Worm (Caenorhabditis elegans) whole organism, young adult: ENCODE measurements around the gene D2063.1.

Source experiments
- B0035.1 ChIP-seq: sonication (generic microtip); optimal IDR thresholded peaks from 2 replicates; lab custom pipeline; 2016; ENCODE audit warnings: missing genetic modification characterization, mild to moderate bottlenecking, missing compliant biosample characterization, missing genotype, missing genetic modification reagents
- B0336.3 ChIP-seq: fragments of 200-800 bp; sonication (Bioruptor generic); IDR thresholded peaks from 2 replicates; pipeline ENCODE4 v1.3.6; 2022; ENCODE audit warnings: missing genetic modification characterization, missing compliant biosample characterization
- C06A6.2 ChIP-seq: fragments of 200-800 bp; sonication (Bioruptor generic); conservative IDR thresholded peaks from 2 replicates; pipeline ENCODE4 v1.3.6; 2022; ENCODE audit warnings: missing genetic modification characterization, missing compliant biosample characterization
- D2030.7 ChIP-seq: fragments of 200-800 bp; sonication (Bioruptor generic); IDR thresholded peaks from 2 replicates; pipeline ENCODE4 v1.3.6; 2022; ENCODE audit warnings: missing genetic modification reagents, missing genetic modification characterization, missing compliant biosample characterization
- F10E7.11 ChIP-seq: sonication (generic microtip); optimal IDR thresholded peaks from 2 replicates; lab custom pipeline; 2017; ENCODE audit warnings: mild to moderate bottlenecking, missing genetic modification characterization, moderate library complexity, missing compliant biosample characterization
- F33H1.4 ChIP-seq: fragments of 200-800 bp; sonication (Bioruptor generic); IDR thresholded peaks from 2 replicates; pipeline ENCODE4 v1.3.6; 2022; ENCODE audit warnings: missing genetic modification reagents, missing genetic modification characterization, missing compliant biosample characterization
- F55B11.4 ChIP-seq: sonication (generic microtip); optimal IDR thresholded peaks from 2 replicates; lab custom pipeline; 2016; ENCODE audit warnings: missing compliant biosample characterization, missing genetic modification characterization, borderline replicate concordance; ENCODE audit not compliant: insufficient read depth
- F57C9.4 ChIP-seq: sonication (generic microtip); optimal IDR thresholded peaks from 2 replicates; lab custom pipeline; 2017; ENCODE audit warnings: mild to moderate bottlenecking, missing genetic modification characterization, missing compliant biosample characterization
- K11D2.4 ChIP-seq: fragments of 200-800 bp; sonication (Bioruptor generic); IDR thresholded peaks from 2 replicates; pipeline ENCODE4 v1.3.6; 2022; ENCODE audit warnings: missing genetic modification reagents, missing genetic modification characterization, missing compliant biosample characterization
- T07F8.4 ChIP-seq: sonication (generic microtip); optimal IDR thresholded peaks from 2 replicates; lab custom pipeline; 2016; ENCODE audit warnings: mild to moderate bottlenecking, missing genetic modification characterization, moderate library complexity, missing compliant biosample characterization
- Y53G8AR.9 ChIP-seq: fragments of 200-800 bp; sonication (Bioruptor generic); conservative IDR thresholded peaks from 2 replicates; pipeline ENCODE4 v1.3.6; 2022; ENCODE audit warnings: missing genetic modification reagents, missing genetic modification characterization, missing compliant biosample characterization
- Y67H2A.10 ChIP-seq: fragments of 200-800 bp; sonication (Bioruptor generic); conservative IDR thresholded peaks from 2 replicates; pipeline ENCODE4 v1.3.6; 2022; ENCODE audit warnings: missing genetic modification reagents, missing genetic modification characterization, missing compliant biosample characterization
- ama-1 ChIP-seq, 3 experiments: fragments of 150-350 bp in 1 of 3; sonication (generic microtip) in 2 of 3; optimal IDR thresholded peaks; 2 replicates each; lab custom pipeline; 2014 to 2018; ENCODE audit warnings: missing biosample characterization in 2 of 3, missing genetic modification characterization in 2 of 3, missing genetic modification reagents in 2 of 3
- aptf-2 ChIP-seq: fragments of 200-800 bp; sonication (Bioruptor generic); conservative IDR thresholded peaks from 2 replicates; pipeline ENCODE4 v1.3.6; 2022; ENCODE audit warnings: missing genetic modification reagents, missing genetic modification characterization, missing compliant biosample characterization
- athp-1 ChIP-seq: sonication (generic microtip); optimal IDR thresholded peaks from 2 replicates; lab custom pipeline; 2017; ENCODE audit warnings: mild to moderate bottlenecking, missing genetic modification characterization, missing compliant biosample characterization
- attf-3 ChIP-seq: fragments of 200-800 bp; sonication (Bioruptor generic); conservative IDR thresholded peaks from 2 replicates; pipeline ENCODE4 v1.3.6; 2022; ENCODE audit warnings: missing genetic modification reagents, missing genetic modification characterization, missing compliant biosample characterization
- ccch-3 ChIP-seq: fragments of 200-800 bp; sonication (Bioruptor generic); optimal IDR thresholded peaks from 2 replicates; lab custom pipeline; 2018; ENCODE audit warnings: mild to moderate bottlenecking, missing genetic modification characterization, missing compliant biosample characterization
- ceh-40 ChIP-seq: fragments of 200-800 bp; sonication (Bioruptor generic); IDR thresholded peaks from 2 replicates; pipeline ENCODE4 v1.3.6; 2022; ENCODE audit warnings: missing genetic modification characterization, missing compliant biosample characterization
- ceh-91 ChIP-seq: fragments of 200-800 bp; sonication (Bioruptor generic); IDR thresholded peaks from 2 replicates; pipeline ENCODE4 v1.3.6; 2022; ENCODE audit warnings: missing genetic modification reagents, missing genetic modification characterization, missing compliant biosample characterization
- chd-7 ChIP-seq: sonication (generic microtip); optimal IDR thresholded peaks from 2 replicates; lab custom pipeline; 2016; ENCODE audit warnings: mild to moderate bottlenecking, missing genetic modification characterization, moderate library complexity, missing compliant biosample characterization
- die-1 ChIP-seq: sonication (generic microtip); optimal IDR thresholded peaks from 2 replicates; lab custom pipeline; 2016; ENCODE audit warnings: missing genotype, mild to moderate bottlenecking, missing genetic modification characterization, missing compliant biosample characterization
- dox-1 ChIP-seq: fragments of 200-800 bp; sonication (Bioruptor generic); IDR thresholded peaks from 2 replicates; pipeline ENCODE4 v1.3.6; 2022; ENCODE audit warnings: missing genetic modification reagents, missing genetic modification characterization, missing compliant biosample characterization
- dpl-1 ChIP-seq: fragments of 150-350 bp; optimal IDR thresholded peaks from 2 replicates; lab custom pipeline; 2014; ENCODE audit warnings: missing biosample characterization, missing genetic modification reagents, missing genetic modification characterization
- efl-1 ChIP-seq: fragments of 150-350 bp; optimal IDR thresholded peaks from 2 replicates; lab custom pipeline; 2014; ENCODE audit warnings: missing biosample characterization, missing genetic modification reagents, missing genetic modification characterization
- ekl-4 ChIP-seq: fragments of 200-800 bp; sonication (Bioruptor generic); IDR thresholded peaks from 2 replicates; pipeline ENCODE4 v1.3.6; 2022; ENCODE audit warnings: missing genetic modification reagents, missing genetic modification characterization, missing compliant biosample characterization
- fkh-3 ChIP-seq: sonication (generic microtip); optimal IDR thresholded peaks from 2 replicates; lab custom pipeline; 2016; ENCODE audit warnings: mild to moderate bottlenecking, missing genetic modification characterization, missing compliant biosample characterization
- hlh-26 ChIP-seq: fragments of 200-800 bp; sonication (Bioruptor generic); conservative IDR thresholded peaks from 2 replicates; pipeline ENCODE4 v1.3.6; 2022; ENCODE audit warnings: missing genetic modification reagents, missing genetic modification characterization, missing compliant biosample characterization
- hrde-1 ChIP-seq: sonication (generic microtip); optimal IDR thresholded peaks from 2 replicates; lab custom pipeline; 2016; ENCODE audit warnings: missing genetic modification characterization, mild to moderate bottlenecking, missing compliant biosample characterization, moderate library complexity, missing genotype, missing genetic modification reagents, borderline replicate concordance
- hsf-1 ChIP-seq: fragments of 200-800 bp; sonication (Bioruptor generic); IDR thresholded peaks from 2 replicates; pipeline ENCODE4 v1.3.6; 2022; ENCODE audit warnings: missing genetic modification reagents, missing genetic modification characterization, missing compliant biosample characterization
- lag-1 ChIP-seq: fragments of 200-800 bp; sonication (Bioruptor generic); IDR thresholded peaks from 2 replicates; pipeline ENCODE4 v1.3.6; 2022; ENCODE audit warnings: missing genetic modification reagents, missing genetic modification characterization, missing compliant biosample characterization
- lin-35 ChIP-seq, 3 experiments: fragments of 150-350 bp in 2 of 3; sonication (generic microtip) in 1 of 3; optimal IDR thresholded peaks; 2 replicates each; lab custom pipeline; 2014 to 2018; ENCODE audit warnings: missing biosample characterization in 3 of 3, missing genetic modification characterization in 3 of 3, missing genetic modification reagents in 3 of 3
- lin-40 ChIP-seq: sonication (generic microtip); optimal IDR thresholded peaks from 2 replicates; lab custom pipeline; 2016; ENCODE audit warnings: missing genetic modification characterization, mild to moderate bottlenecking, missing compliant biosample characterization, missing genotype, missing genetic modification reagents
- lin-54 ChIP-seq: fragments of 200-800 bp; sonication (Bioruptor generic); optimal IDR thresholded peaks from 2 replicates; lab custom pipeline; 2018; ENCODE audit warnings: mild to moderate bottlenecking, missing genetic modification characterization, missing compliant biosample characterization
- lsl-1 ChIP-seq: fragments of 200-800 bp; sonication (Bioruptor generic); optimal IDR thresholded peaks from 2 replicates; lab custom pipeline; 2018; ENCODE audit warnings: mild to moderate bottlenecking, missing genetic modification characterization, moderate library complexity, missing compliant biosample characterization
- madf-3 ChIP-seq: fragments of 200-800 bp; sonication (Bioruptor generic); IDR thresholded peaks from 2 replicates; pipeline ENCODE4 v1.3.6; 2022; ENCODE audit warnings: missing genetic modification reagents, missing genetic modification characterization, missing compliant biosample characterization
- madf-6 ChIP-seq: fragments of 200-800 bp; sonication (Bioruptor generic); IDR thresholded peaks from 2 replicates; pipeline ENCODE4 v1.3.6; 2022; ENCODE audit warnings: missing genetic modification reagents, missing genetic modification characterization, missing compliant biosample characterization
- nfya-1 ChIP-seq: sonication (generic microtip); optimal IDR thresholded peaks from 2 replicates; lab custom pipeline; 2017; ENCODE audit warnings: antibody characterized with exemption, missing compliant biosample characterization, missing genetic modification characterization, borderline replicate concordance; ENCODE audit not compliant: insufficient read depth
- nfya-2 ChIP-seq: fragments of 200-800 bp; sonication (Bioruptor generic); IDR thresholded peaks from 2 replicates; pipeline ENCODE4 v1.3.6; 2022; ENCODE audit warnings: missing genetic modification reagents, missing genetic modification characterization, missing compliant biosample characterization
- nhr-80 ChIP-seq: sonication (generic microtip); optimal IDR thresholded peaks from 2 replicates; lab custom pipeline; 2016; ENCODE audit warnings: missing genetic modification characterization, missing compliant biosample characterization
- rcor-1 ChIP-seq: fragments of 200-800 bp; sonication (Bioruptor generic); IDR thresholded peaks from 2 replicates; pipeline ENCODE4 v1.3.6; 2022; ENCODE audit warnings: missing genetic modification reagents, missing genetic modification characterization, missing compliant biosample characterization
- repo-1 ChIP-seq: sonication (generic microtip); optimal IDR thresholded peaks from 2 replicates; lab custom pipeline; 2017; ENCODE audit warnings: mild to moderate bottlenecking, missing genetic modification characterization, missing compliant biosample characterization
- snpc-1.3 ChIP-seq: sonication (generic microtip); optimal IDR thresholded peaks from 2 replicates; lab custom pipeline; 2017; ENCODE audit warnings: missing genetic modification characterization, mild to moderate bottlenecking, missing compliant biosample characterization, antibody characterized with exemption, moderate library complexity, missing genotype, missing genetic modification reagents; ENCODE audit not compliant: insufficient read depth
- snpc-3.4 ChIP-seq: sonication (generic microtip); optimal IDR thresholded peaks from 2 replicates; lab custom pipeline; 2017; ENCODE audit warnings: missing genetic modification characterization, mild to moderate bottlenecking, missing compliant biosample characterization, antibody characterized with exemption, moderate library complexity, missing genotype, missing genetic modification reagents
- tlf-1 ChIP-seq: fragments of 200-800 bp; sonication (Bioruptor generic); optimal IDR thresholded peaks from 2 replicates; lab custom pipeline; 2018; ENCODE audit warnings: mild to moderate bottlenecking, missing genetic modification characterization, missing compliant biosample characterization
- xnd-1 ChIP-seq: sonication (generic microtip); optimal IDR thresholded peaks from 2 replicates; lab custom pipeline; 2016; ENCODE audit warnings: missing genotype, missing genetic modification reagents, missing genetic modification characterization, missing compliant biosample characterization
- ztf-3 ChIP-seq: fragments of 200-800 bp; sonication (Bioruptor generic); optimal IDR thresholded peaks from 2 replicates; lab custom pipeline; 2018; ENCODE audit warnings: mild to moderate bottlenecking, missing genetic modification characterization, missing compliant biosample characterization

Gene D2063.1

ce11 chrV:4374625-4375024 lies 47.7 kb downstream of the D2063.1 start, which contains the start of gene neg-1 (continued):
- TF ChIP-seq F55B11.4 (tag; lab: Kevin White, UChicago) = no peak
- no peak for TF ChIP-seq tlf-1
- TF ChIP-seq lin-35 (GFP tag; optimal IDR thresholded peaks at IDR 0.05; lab: Kevin White, UChicago) = no peak
- no peak for TF ChIP-seq ceh-40 (GFP tag; lab: Robert Waterston, UW)
- TF ChIP-seq ama-1 (optimal IDR thresholded peaks at IDR 0.05; lab: Kevin White, UChicago) = no peak
- no peak for TF ChIP-seq ama-1 (GFP tag; optimal IDR thresholded peaks at IDR 0.05; lab: Kevin White, UChicago)
- TF ChIP-seq lin-40 (tag; lab: Kevin White, UChicago) = no peak
- peak; percentile 18 for TF ChIP-seq efl-1
- no peak for TF ChIP-seq dox-1 (GFP tag; lab: Robert Waterston, UW)
- TF ChIP-seq F57C9.4 (tag; lab: Kevin White, UChicago) = no peak
- TF ChIP-seq T07F8.4 (tag; lab: Kevin White, UChicago) = no peak
- TF ChIP-seq hrde-1 (tag; lab: Kevin White, UChicago) = no peak
- TF ChIP-seq madf-6 = peak; percentile 58
- TF ChIP-seq lin-54 (GFP tag; lab: Kevin White, UChicago) = peak; percentile 3
- 0 out of 2 replicates have a peak, but pooled peaks have one; percentile 18 for TF ChIP-seq Y53G8AR.9 (GFP tag; lab: Robert Waterston, UW)
- TF ChIP-seq snpc-3.4 (tag; lab: Kevin White, UChicago) = no peak
- no peak for TF ChIP-seq Y67H2A.10 (GFP tag; lab: Robert Waterston, UW)
- no peak for TF ChIP-seq repo-1 (tag; lab: Kevin White, UChicago)
- TF ChIP-seq chd-7 (tag; lab: Kevin White, UChicago) = no peak
- no peak for TF ChIP-seq hlh-26
- no peak for TF ChIP-seq snpc-1.3 (tag; lab: Kevin White, UChicago)
- TF ChIP-seq attf-3 = no peak
- no peak for TF ChIP-seq dpl-1 (GFP tag; lab: Kevin White, UChicago)
- TF ChIP-seq athp-1 = no peak
- no peak for TF ChIP-seq lsl-1
- TF ChIP-seq madf-3 (GFP tag; lab: Robert Waterston, UW) = peak; percentile 63; the same call in 1 of the 2 replicates
- TF ChIP-seq fkh-3 (tag; lab: Kevin White, UChicago) = no peak
- TF ChIP-seq nfya-1 (tag; lab: Kevin White, UChicago) = no peak
- TF ChIP-seq C06A6.2 = no peak
- no peak for TF ChIP-seq die-1

ce11 chrV:4375807-4376564 lies 49.1 kb downstream of the D2063.1 start, which contains the start of gene F32D1.7:
Gene F32D1.7, minus strand, starts transcription at chrV:4376173.
- TF ChIP-seq nfya-2 (GFP tag; lab: Robert Waterston, UW) (no peak), Y67H2A.10 (GFP tag; lab: Robert Waterston, UW) (no peak), ztf-3 (no peak), nhr-80 (no peak), ccch-3 (GFP tag; lab: Kevin White, UChicago) (no peak), F33H1.4 (GFP tag; lab: Robert Waterston, UW) (peak; percentile 78), D2030.7 (GFP tag; lab: Robert Waterston, UW) (peak; percentile 87), die-1 (no peak), rcor-1 (GFP tag; lab: Robert Waterston, UW) (peak; percentile 66), hsf-1 (GFP tag; lab: Robert Waterston, UW) (peak; percentile 59; the same call in 1 of the 2 replicates), dpl-1 (GFP tag; lab: Kevin White, UChicago) (peak; percentile 90), K11D2.4 (GFP tag; lab: Robert Waterston, UW) (no peak), lsl-1 (peak; percentile 99), B0336.3 (no peak), B0035.1 (tag; lab: Kevin White, UChicago) (no peak), efl-1 (peak; percentile 95), ceh-91 (peak; percentile 91), xnd-1 (tag; lab: Kevin White, UChicago) (peak; percentile 93), aptf-2 (no peak), ekl-4 (GFP tag; lab: Robert Waterston, UW) (no peak), attf-3 (no peak), lag-1 (no peak), F10E7.11 (tag; lab: Kevin White, UChicago) (no peak), F57C9.4 (tag; lab: Kevin White, UChicago) (no peak)
